Fruit fly (Drosophila melanogaster) whole organism, pupa: Measurements from ENCODE around the gene CG42296.

Experiments
- CG10348 ChIP-seq: fragments of 200-800 bp; sonication (Bioruptor generic); IDR thresholded peaks from 2 replicates; pipeline ENCODE4 v1.3.6; 2022; ENCODE audit warnings: missing biosample characterization, missing genetic modification characterization
- CG12605 ChIP-seq: fragments of 200-800 bp; sonication (Bioruptor generic); IDR thresholded peaks from 2 replicates; pipeline ENCODE4 v1.3.6; 2022; ENCODE audit warnings: missing biosample characterization, missing genetic modification characterization
- CG13204 ChIP-seq: fragments of 200-800 bp; sonication (Bioruptor generic); optimal IDR thresholded peaks from 2 replicates; lab custom pipeline; 2018; ENCODE audit warnings: missing biosample characterization, mild to moderate bottlenecking, missing genetic modification characterization, moderate library complexity
- CG14655 ChIP-seq: fragments of 200-800 bp; sonication (Bioruptor generic); optimal IDR thresholded peaks from 3 replicates; lab custom pipeline; 2017; ENCODE audit warnings: mild to moderate bottlenecking, missing biosample characterization, missing genetic modification reagents, missing genetic modification characterization
- CG15710 ChIP-seq: fragments of 200-800 bp; sonication (Bioruptor generic); optimal IDR thresholded peaks from 2 replicates; lab custom pipeline; 2018; ENCODE audit warnings: missing biosample characterization, mild to moderate bottlenecking, missing genetic modification characterization, moderate library complexity
- CG17806 ChIP-seq: fragments of 200-800 bp; sonication (Bioruptor generic); optimal IDR thresholded peaks from 2 replicates; lab custom pipeline; 2018; ENCODE audit warnings: missing biosample characterization, mild to moderate bottlenecking, missing genetic modification characterization, moderate library complexity
- CG32121 ChIP-seq: fragments of 200-800 bp; sonication (Bioruptor generic); IDR thresholded peaks from 2 replicates; pipeline ENCODE4 v1.3.6; 2022; ENCODE audit warnings: missing biosample characterization, missing genetic modification characterization
- CG34367 ChIP-seq: fragments of 200-800 bp; sonication (Bioruptor generic); optimal IDR thresholded peaks from 2 replicates; lab custom pipeline; 2018; ENCODE audit warnings: missing biosample characterization, mild to moderate bottlenecking, missing genetic modification characterization
- CG4496 ChIP-seq: fragments of 200-800 bp; sonication (Bioruptor generic); IDR thresholded peaks from 3 replicates; pipeline ENCODE4 v1.3.6; 2022; ENCODE audit warnings: missing biosample characterization, missing genetic modification characterization
- CG8159 ChIP-seq: fragments of 200-800 bp; sonication (Bioruptor generic); optimal IDR thresholded peaks from 3 replicates; lab custom pipeline; 2018; ENCODE audit warnings: missing biosample characterization, mild to moderate bottlenecking, missing genetic modification characterization, moderate library complexity
- CG8301 ChIP-seq: fragments of 200-800 bp; sonication (Bioruptor generic); optimal IDR thresholded peaks from 2 replicates; lab custom pipeline; 2018; ENCODE audit warnings: missing biosample characterization, mild to moderate bottlenecking, missing genetic modification characterization
- CG9948 ChIP-seq: fragments of 200-800 bp; sonication (Bioruptor generic); optimal IDR thresholded peaks from 2 replicates; lab custom pipeline; 2018; ENCODE audit warnings: missing biosample characterization, mild to moderate bottlenecking, missing genetic modification characterization, moderate library complexity
- D1 ChIP-seq: fragments of 200-800 bp; sonication (Bioruptor generic); optimal IDR thresholded peaks from 2 replicates; lab custom pipeline; 2018; ENCODE audit warnings: missing biosample characterization, mild to moderate bottlenecking, missing genetic modification characterization, moderate library complexity
- EcR ChIP-seq: fragments of 200-800 bp; sonication (Bioruptor generic); optimal IDR thresholded peaks from 3 replicates; lab custom pipeline; 2019; ENCODE audit warnings: missing biosample characterization, missing genetic modification characterization, mild to moderate bottlenecking, moderate library complexity, missing genetic modification reagents
- Ets98B ChIP-seq: fragments of 200-800 bp; sonication (Bioruptor generic); IDR thresholded peaks from 2 replicates; pipeline ENCODE4 v1.3.6; 2022; ENCODE audit warnings: missing biosample characterization, missing genetic modification characterization
- Pif1A ChIP-seq: fragments of 200-800 bp; sonication (Bioruptor generic); optimal IDR thresholded peaks from 3 replicates; lab custom pipeline; 2016; ENCODE audit warnings: missing biosample characterization, missing genetic modification characterization
- Pif1B ChIP-seq: fragments of 200-800 bp; sonication (Bioruptor generic); optimal IDR thresholded peaks from 3 replicates; lab custom pipeline; 2016; ENCODE audit warnings: missing biosample characterization, missing genetic modification characterization
- Snoo ChIP-seq: fragments of 200-800 bp; sonication (Bioruptor generic); optimal IDR thresholded peaks from 3 replicates; lab custom pipeline; 2017; ENCODE audit warnings: missing biosample characterization, mild to moderate bottlenecking, missing genetic modification characterization, inconsistent platforms
- fd96Ca ChIP-seq: fragments of 200-800 bp; sonication (Bioruptor generic); IDR thresholded peaks from 3 replicates; pipeline ENCODE4 v1.3.6; 2022; ENCODE audit warnings: missing biosample characterization, missing genetic modification characterization
- gl ChIP-seq: fragments of 200-800 bp; sonication (Bioruptor generic); optimal IDR thresholded peaks from 2 replicates; lab custom pipeline; 2018; ENCODE audit warnings: missing biosample characterization, mild to moderate bottlenecking, missing genetic modification characterization
- rn ChIP-seq: fragments of 200-800 bp; sonication (Bioruptor generic); IDR thresholded peaks from 2 replicates; pipeline ENCODE4 v1.3.6; 2022; ENCODE audit warnings: missing biosample characterization, missing genetic modification characterization

Gene CG42296

DNA sequence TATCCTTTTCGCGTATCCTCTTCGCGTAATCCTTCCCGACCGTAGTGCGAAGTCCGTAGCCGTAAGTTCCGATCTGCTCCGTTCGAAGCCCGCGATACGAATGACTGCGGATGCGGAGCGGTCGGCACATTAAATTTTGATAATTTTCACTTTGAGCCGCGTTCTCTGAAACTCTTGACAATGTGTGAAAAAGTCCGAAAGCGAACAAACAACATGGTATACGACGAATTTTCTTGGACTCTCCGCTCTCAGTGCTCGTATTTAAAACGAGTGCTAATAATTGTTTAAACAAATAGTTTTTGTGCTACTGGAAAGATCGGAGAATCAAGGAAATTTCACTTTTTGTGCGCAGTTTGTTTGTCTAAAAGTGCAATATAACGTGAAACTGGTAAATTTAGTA lies at the start of gene CG42296:
Gene CG42296 (minus strand): TSS at position 101 of the 400 bp plus-strand sequence.
- TF ChIP-seq fd96Ca (GFP tag; lab: Robert Waterston, UW) (no peak), CG12605 (no peak), CG8159 (tag; lab: Kevin White, UChicago) (no peak), CG15710 (no peak), CG17806 (tag; lab: Kevin White, UChicago) (no peak), CG8301 (tag; lab: Kevin White, UChicago) (no peak), CG10348 (GFP tag; lab: Robert Waterston, UW) (no peak), gl (tag; lab: Kevin White, UChicago) (no peak), D1 (no peak), Pif1B (no peak), Ets98B (GFP tag; lab: Robert Waterston, UW) (no peak), Pif1A (GFP tag; lab: Kevin White, UChicago) (no peak), CG32121 (no peak), CG13204 (GFP tag; lab: Kevin White, UChicago) (no peak), EcR (GFP tag; lab: Kevin White, UChicago) (no peak)

DNA sequence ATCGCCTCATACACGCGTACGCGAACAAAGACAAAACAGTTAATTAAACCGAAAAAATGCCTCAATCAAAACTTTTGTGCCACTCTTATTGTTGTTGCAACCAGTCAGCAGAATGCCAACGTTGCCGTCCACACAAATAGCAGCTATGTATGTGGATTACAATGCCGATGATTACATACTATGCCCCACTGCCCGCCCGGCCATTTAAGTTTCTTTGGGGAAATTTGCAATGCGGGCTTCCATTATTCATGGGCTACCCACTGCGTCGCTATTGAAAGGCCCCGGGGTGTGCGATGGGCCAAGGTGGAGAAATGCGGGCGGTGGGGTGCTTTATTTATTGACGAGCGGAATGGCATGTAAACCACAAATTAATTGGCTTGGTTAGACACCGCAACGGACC lies 48.5 kb upstream of the CG42296 start:
- peak; percentile 52; the same call in 1 of the 3 replicates for TF ChIP-seq fd96Ca (GFP tag; lab: Robert Waterston, UW)
- TF ChIP-seq CG4496: 0 out of 3 replicates have a peak, but pooled peaks have one; percentile 44
- no peak for TF ChIP-seq Pif1A (GFP tag; lab: Kevin White, UChicago)
- 0 out of 2 replicates have a peak, but pooled peaks have one; percentile 43 for TF ChIP-seq rn (GFP tag; lab: Robert Waterston, UW)
- TF ChIP-seq Ets98B (GFP tag; lab: Robert Waterston, UW): no peak

DNA sequence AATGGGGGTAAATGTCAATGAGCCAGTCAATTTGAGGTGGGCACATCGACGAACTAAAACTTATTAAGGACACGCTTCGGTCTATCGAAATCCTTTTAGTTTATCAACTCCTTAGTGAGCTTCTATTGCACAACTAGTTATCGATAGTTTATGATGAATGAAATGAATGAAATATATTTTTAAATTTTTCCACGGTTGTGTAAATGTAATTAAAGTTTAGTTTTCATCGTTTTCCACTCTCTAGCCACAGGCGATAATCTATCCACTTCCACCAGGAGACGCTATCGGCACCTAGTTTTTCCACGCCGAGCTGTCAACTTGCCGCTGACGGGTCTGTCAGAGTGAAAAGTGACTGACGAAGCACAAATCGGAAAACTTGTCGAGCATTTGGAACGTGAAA lies 43.8 kb upstream of the CG42296 start, which contains the start of gene CG12674:
Gene CG12674 (plus strand): TSS at position 301 of the 400 bp plus-strand sequence.
- no peak for TF ChIP-seq gl (tag; lab: Kevin White, UChicago)
- TF ChIP-seq EcR (GFP tag; lab: Kevin White, UChicago): no peak
- no peak for TF ChIP-seq CG15710
- no peak for TF ChIP-seq Pif1B
- TF ChIP-seq fd96Ca (GFP tag; lab: Robert Waterston, UW): no peak
- no peak for TF ChIP-seq CG34367 (tag; lab: Kevin White, UChicago)
- TF ChIP-seq CG10348 (GFP tag; lab: Robert Waterston, UW): no peak
- no peak for TF ChIP-seq CG13204 (GFP tag; lab: Kevin White, UChicago)
- TF ChIP-seq CG8301 (tag; lab: Kevin White, UChicago): no peak
- no peak for TF ChIP-seq CG17806 (tag; lab: Kevin White, UChicago)
- TF ChIP-seq Ets98B (GFP tag; lab: Robert Waterston, UW): no peak
- no peak for TF ChIP-seq CG12605
- no peak for TF ChIP-seq CG4496
- no peak for TF ChIP-seq CG8159 (tag; lab: Kevin White, UChicago)

DNA sequence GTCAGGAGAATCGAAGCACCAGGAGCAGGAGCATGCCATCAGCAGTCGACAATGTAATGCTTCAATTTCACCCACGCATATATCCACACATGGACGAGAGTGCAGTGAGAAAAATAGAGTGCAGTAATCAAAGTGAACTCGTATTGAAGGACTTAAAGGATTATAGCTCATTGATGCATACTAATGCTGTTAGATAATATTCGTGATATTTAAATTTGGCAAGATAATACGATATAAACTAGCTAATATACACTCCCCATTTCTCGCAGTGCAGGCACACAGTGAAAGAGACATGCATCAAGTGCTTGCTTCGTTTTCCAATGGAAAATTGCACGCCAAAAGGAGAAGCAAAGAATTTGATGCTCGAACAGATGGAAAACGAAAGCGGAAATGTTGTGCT lies 37.1 kb upstream of the CG42296 start:
- TF ChIP-seq EcR (GFP tag; lab: Kevin White, UChicago) (no peak), CG15710 (peak; percentile 53), CG12605 (no peak), CG32121 (no peak), rn (GFP tag; lab: Robert Waterston, UW) (no peak), CG4496 (no peak), CG14655 (peak; percentile 36), D1 (no peak), Pif1B (peak; percentile 2), fd96Ca (GFP tag; lab: Robert Waterston, UW) (0 out of 3 replicates have a peak, but pooled peaks have one; percentile 28), CG9948 (peak; percentile 40), Pif1A (GFP tag; lab: Kevin White, UChicago) (peak; percentile 33), CG34367 (tag; lab: Kevin White, UChicago) (peak; percentile 43), CG8159 (tag; lab: Kevin White, UChicago) (peak; percentile 65), CG13204 (GFP tag; lab: Kevin White, UChicago) (peak; percentile 2)

DNA sequence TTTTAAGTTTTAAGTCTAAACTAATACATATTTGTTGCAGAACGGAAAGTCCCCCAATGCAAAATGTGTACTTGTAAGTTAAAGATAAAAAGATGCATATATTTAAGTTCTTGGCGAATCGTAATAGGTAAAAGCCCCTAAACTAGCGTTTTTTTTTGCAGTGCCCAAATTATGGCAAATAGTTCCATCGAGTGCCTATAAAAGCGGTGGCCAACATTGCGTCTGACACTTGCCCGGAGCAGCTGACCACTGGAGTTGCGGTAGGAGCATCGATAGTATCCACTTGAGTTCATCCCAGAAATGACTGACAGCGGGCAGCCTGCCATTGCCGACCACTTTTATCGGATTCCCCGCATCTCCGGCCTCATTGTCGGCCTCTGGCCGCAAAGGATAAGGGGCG lies 18.4 kb upstream of the CG42296 start, which contains the start of gene Or22c:
Gene Or22c (plus strand): TSS at position 301 of the 400 bp plus-strand sequence.
- no peak for TF ChIP-seq Ets98B (GFP tag; lab: Robert Waterston, UW)
- TF ChIP-seq CG34367 (tag; lab: Kevin White, UChicago): no peak
- no peak for TF ChIP-seq CG14655
- no peak for TF ChIP-seq Pif1B
- no peak for TF ChIP-seq CG17806 (tag; lab: Kevin White, UChicago)
- TF ChIP-seq Pif1A (GFP tag; lab: Kevin White, UChicago): no peak
- TF ChIP-seq CG8301 (tag; lab: Kevin White, UChicago): no peak
- no peak for TF ChIP-seq CG13204 (GFP tag; lab: Kevin White, UChicago)
- no peak for TF ChIP-seq CG32121
- no peak for TF ChIP-seq D1
- TF ChIP-seq CG12605: no peak
- no peak for TF ChIP-seq Snoo (tag; lab: Kevin White, UChicago)
- no peak for TF ChIP-seq gl (tag; lab: Kevin White, UChicago)
- no peak for TF ChIP-seq CG4496
- TF ChIP-seq CG8159 (tag; lab: Kevin White, UChicago): no peak
- TF ChIP-seq CG9948: no peak
- TF ChIP-seq rn (GFP tag; lab: Robert Waterston, UW): no peak
- TF ChIP-seq CG10348 (GFP tag; lab: Robert Waterston, UW): no peak

DNA sequence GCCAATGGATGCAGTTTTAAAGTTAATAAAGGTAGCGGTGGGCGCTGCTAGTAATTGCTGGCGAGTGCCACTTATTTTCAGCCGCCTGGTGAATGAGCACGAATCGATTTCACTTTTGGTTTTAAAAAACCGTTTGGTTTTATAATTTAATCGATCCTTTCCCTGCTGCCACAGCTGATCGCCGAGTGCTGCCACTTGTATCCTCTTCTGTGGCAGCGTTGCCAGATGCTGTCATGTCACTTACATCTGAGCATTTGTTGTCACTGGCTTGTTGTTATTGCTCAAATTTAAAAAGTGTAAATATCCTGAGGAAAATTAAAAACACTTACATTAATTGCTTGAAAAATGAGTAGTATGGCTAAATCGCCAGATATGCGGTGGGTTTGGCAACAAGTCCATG lies 9.4 kb upstream of the CG42296 start, which contains the start of gene Kebab:
Gene Kebab (plus strand): TSS at position 230 of the 400 bp plus-strand sequence.
- TF ChIP-seq CG32121: no peak
- TF ChIP-seq CG17806 (tag; lab: Kevin White, UChicago): no peak
- TF ChIP-seq CG8159 (tag; lab: Kevin White, UChicago): no peak
- no peak for TF ChIP-seq CG14655
- TF ChIP-seq CG9948: no peak
- no peak for TF ChIP-seq CG4496
- TF ChIP-seq Pif1B: no peak
- no peak for TF ChIP-seq CG8301 (tag; lab: Kevin White, UChicago)
- TF ChIP-seq EcR (GFP tag; lab: Kevin White, UChicago): no peak
- no peak for TF ChIP-seq CG12605
- no peak for TF ChIP-seq CG15710
- TF ChIP-seq, all 21 proteins: peak for 0
